Fruit fly (Drosophila melanogaster) whole organism, adult: ENCODE results near the gene CG14096.
A peak's percentile ranks its signal among the peaks of the same experiment; 100 is the strongest.

Source experiments
- CG11617 ChIP-seq: fragments of 200-800 bp; sonication (Bioruptor generic); optimal IDR thresholded peaks from 2 replicates; lab custom pipeline; 2017; ENCODE audit warnings: mild to moderate bottlenecking, missing biosample characterization, missing genetic modification reagents, missing genetic modification characterization
- CG12768 ChIP-seq: fragments of 200-800 bp; sonication (Bioruptor generic); optimal IDR thresholded peaks from 2 replicates; lab custom pipeline; 2017; ENCODE audit warnings: missing biosample characterization, missing genetic modification characterization, mild to moderate bottlenecking, moderate library complexity, missing genetic modification reagents
- CG14711 ChIP-seq: fragments of 200-800 bp; sonication (Bioruptor generic); optimal IDR thresholded peaks from 2 replicates; lab custom pipeline; 2018; ENCODE audit warnings: missing biosample characterization, mild to moderate bottlenecking, missing genetic modification characterization, moderate library complexity
- CG1620 ChIP-seq: fragments of 200-800 bp; sonication (Bioruptor generic); optimal IDR thresholded peaks from 2 replicates; lab custom pipeline; 2016; ENCODE audit warnings: missing biosample characterization, missing genetic modification characterization
- CG33017 ChIP-seq: fragments of 200-800 bp; sonication (Bioruptor generic); optimal IDR thresholded peaks from 2 replicates; lab custom pipeline; 2018; ENCODE audit warnings: missing biosample characterization, mild to moderate bottlenecking, missing genetic modification characterization, moderate library complexity
- CG5204 ChIP-seq: fragments of 200-800 bp; sonication (Bioruptor generic); optimal IDR thresholded peaks from 2 replicates; lab custom pipeline; 2016; ENCODE audit warnings: missing biosample characterization, missing genetic modification characterization
- CG7045 ChIP-seq: fragments of 200-800 bp; sonication (Bioruptor generic); optimal IDR thresholded peaks from 2 replicates; lab custom pipeline; 2017; ENCODE audit warnings: missing biosample characterization, mild to moderate bottlenecking, missing genetic modification characterization
- CG7101 ChIP-seq: fragments of 200-800 bp; sonication (Bioruptor generic); optimal IDR thresholded peaks from 2 replicates; lab custom pipeline; 2018; ENCODE audit warnings: missing biosample characterization, mild to moderate bottlenecking, missing genetic modification characterization, moderate library complexity
- Clk ChIP-seq: fragments of 200-800 bp; sonication (Bioruptor generic); optimal IDR thresholded peaks from 2 replicates; lab custom pipeline; 2017; ENCODE audit warnings: missing biosample characterization, missing genetic modification characterization
- Crg-1 ChIP-seq: fragments of 200-800 bp; sonication (Bioruptor generic); optimal IDR thresholded peaks from 2 replicates; lab custom pipeline; 2016; ENCODE audit warnings: missing biosample characterization, missing genetic modification characterization
- Hr96 ChIP-seq: fragments of 200-800 bp; sonication (Bioruptor generic); optimal IDR thresholded peaks from 2 replicates; lab custom pipeline; 2016; ENCODE audit warnings: missing biosample characterization, missing genetic modification characterization
- Mnt ChIP-seq: fragments of 200-800 bp; sonication (Bioruptor generic); optimal IDR thresholded peaks from 2 replicates; lab custom pipeline; 2016; ENCODE audit warnings: missing biosample characterization, mild to moderate bottlenecking, missing genetic modification characterization
- bab1 ChIP-seq: fragments of 200-800 bp; sonication (Bioruptor generic); optimal IDR thresholded peaks from 3 replicates; lab custom pipeline; 2019; ENCODE audit warnings: missing biosample characterization, mild to moderate bottlenecking, missing genetic modification characterization, moderate library complexity
- cic ChIP-seq: fragments of 200-800 bp; sonication (Bioruptor generic); optimal IDR thresholded peaks from 2 replicates; lab custom pipeline; 2017; ENCODE audit warnings: missing biosample characterization, mild to moderate bottlenecking, missing genetic modification characterization, moderate library complexity
- cnc ChIP-seq, 2 experiments: fragments of >200 bp; optimal IDR thresholded peaks; 2 replicates each; lab custom pipeline; 2017
- kay ChIP-seq: fragments of 200-800 bp; sonication (Bioruptor generic); peaks from one replicate; lab custom pipeline; 2016; ENCODE audit warnings: missing biosample characterization, missing genetic modification characterization, borderline replicate concordance
- ovo ChIP-seq: fragments of 200-800 bp; sonication (Bioruptor generic); optimal IDR thresholded peaks from 2 replicates; lab custom pipeline; 2016; ENCODE audit warnings: missing biosample characterization, missing genetic modification characterization
- pad ChIP-seq: fragments of 200-800 bp; sonication (Bioruptor generic); optimal IDR thresholded peaks from 3 replicates; lab custom pipeline; 2017; ENCODE audit warnings: missing biosample characterization, missing genetic modification characterization, mild to moderate bottlenecking, moderate library complexity, missing genetic modification reagents
- tj ChIP-seq: fragments of 200-800 bp; sonication (Bioruptor generic); optimal IDR thresholded peaks from 3 replicates; lab custom pipeline; 2017; ENCODE audit warnings: missing biosample characterization, mild to moderate bottlenecking, missing genetic modification characterization, moderate library complexity
- toe ChIP-seq: fragments of 200-800 bp; sonication (Bioruptor generic); optimal IDR thresholded peaks from 2 replicates; lab custom pipeline; 2016; ENCODE audit warnings: missing biosample characterization, missing genetic modification characterization

CG14096 gene

DNA sequence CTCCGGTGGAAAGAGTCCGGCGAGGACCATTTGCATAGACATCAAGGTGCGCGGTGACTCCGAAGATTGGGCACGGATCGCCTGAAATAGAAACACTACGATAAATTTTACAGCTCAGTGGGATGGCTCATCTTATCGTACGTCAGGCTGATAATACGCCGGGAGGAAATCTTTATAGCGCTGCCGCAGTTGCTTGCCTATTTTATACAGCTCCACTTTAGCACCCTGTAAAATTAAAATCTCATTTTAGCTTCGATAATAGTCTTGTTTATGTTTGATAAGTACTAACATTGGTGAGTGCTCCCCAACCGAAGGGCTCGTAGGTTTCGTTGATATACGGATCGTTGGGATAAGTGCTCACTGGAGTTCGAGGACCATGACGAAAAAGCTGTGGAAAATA, 32.5 kb upstream of the CG14096 start:
- peak; percentile 66 for TF ChIP-seq CG7045 (GFP tag; lab: Kevin White, UChicago)
- TF ChIP-seq CG12768 (GFP tag; lab: Kevin White, UChicago) = no peak

DNA sequence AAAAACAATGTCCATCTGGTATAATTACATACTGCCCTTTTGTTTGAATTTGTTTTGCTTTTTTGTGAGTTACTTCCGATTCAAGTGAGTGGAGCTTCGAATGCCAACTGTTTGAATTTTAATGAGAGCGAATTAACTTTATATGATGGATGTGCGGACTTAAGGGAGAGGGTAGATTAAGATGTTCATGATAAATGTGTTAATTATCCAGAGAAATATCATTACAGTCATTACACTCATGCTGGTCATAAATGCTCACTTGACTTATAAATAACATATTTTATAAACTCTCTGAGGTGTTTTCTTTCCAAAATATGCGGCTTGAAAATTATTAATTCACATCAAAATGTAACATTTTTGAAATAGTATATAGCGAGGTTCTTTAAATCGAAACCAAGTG, 30.7 kb upstream of the CG14096 start, which contains the start of gene CG9449:
Gene CG9449, minus strand, starts transcription at position 101 of the 400 bp plus-strand sequence.
- TF ChIP-seq Crg-1 (no peak), CG7101 (tag; lab: Kevin White, UChicago) (no peak), kay (GFP tag; lab: Kevin White, UChicago) (no peak), Clk (GFP tag; lab: Kevin White, UChicago) (no peak), pad (no peak), CG12768 (GFP tag; lab: Kevin White, UChicago) (no peak), tj (GFP tag; lab: Kevin White, UChicago) (no peak), CG14711 (tag; lab: Kevin White, UChicago) (no peak), cnc (optimal IDR thresholded peaks at IDR 0.05; lab: Kevin White, UChicago) (no peak), CG7045 (GFP tag; lab: Kevin White, UChicago) (no peak), toe (GFP tag; lab: Kevin White, UChicago) (no peak), CG11617 (no peak), CG1620 (GFP tag; lab: Kevin White, UChicago) (no peak), bab1 (GFP tag; lab: Kevin White, UChicago) (no peak), Mnt (GFP tag; lab: Kevin White, UChicago) (no peak), Hr96 (GFP tag; lab: Kevin White, UChicago) (no peak), cic (GFP tag; lab: Kevin White, UChicago) (no peak), CG33017 (tag; lab: Kevin White, UChicago) (no peak), ovo (no peak)

- TF ChIP-seq cnc (optimal IDR thresholded peaks at IDR 0.05; lab: Kevin White, UChicago) = no peak
- TF ChIP-seq CG14711 (tag; lab: Kevin White, UChicago) = no peak
- no peak for TF ChIP-seq cic (GFP tag; lab: Kevin White, UChicago)
- TF ChIP-seq ovo = no peak
- TF ChIP-seq bab1 (GFP tag; lab: Kevin White, UChicago) = no peak
- no peak for TF ChIP-seq Crg-1
- no peak for TF ChIP-seq CG7045 (GFP tag; lab: Kevin White, UChicago)
- no peak for TF ChIP-seq kay (GFP tag; lab: Kevin White, UChicago)
- TF ChIP-seq Hr96 (GFP tag; lab: Kevin White, UChicago) = no peak
- TF ChIP-seq Clk (GFP tag; lab: Kevin White, UChicago) = no peak
- TF ChIP-seq CG12768 (GFP tag; lab: Kevin White, UChicago) = no peak
- no peak for TF ChIP-seq CG7101 (tag; lab: Kevin White, UChicago)
- TF ChIP-seq tj (GFP tag; lab: Kevin White, UChicago) = no peak
- no peak for TF ChIP-seq pad
- no peak for TF ChIP-seq Mnt (GFP tag; lab: Kevin White, UChicago)
- TF ChIP-seq CG1620 (GFP tag; lab: Kevin White, UChicago) = no peak
- no peak for TF ChIP-seq CG11617
- no peak for TF ChIP-seq CG33017 (tag; lab: Kevin White, UChicago)
- no peak for TF ChIP-seq CG5204 (GFP tag; lab: Kevin White, UChicago)
Measured at dm6 chr3L:19497135-19497534, 30.3 kb upstream of the CG14096 start.

- no peak for TF ChIP-seq CG5204 (GFP tag; lab: Kevin White, UChicago)
- no peak for TF ChIP-seq pad
- no peak for TF ChIP-seq kay (GFP tag; lab: Kevin White, UChicago)
- TF ChIP-seq Clk (GFP tag; lab: Kevin White, UChicago) = no peak
- no peak for TF ChIP-seq CG12768 (GFP tag; lab: Kevin White, UChicago)
- TF ChIP-seq CG11617 = no peak
Measured at dm6 chr3L:19496600-19496999, 29.7 kb upstream of the CG14096 start.

DNA sequence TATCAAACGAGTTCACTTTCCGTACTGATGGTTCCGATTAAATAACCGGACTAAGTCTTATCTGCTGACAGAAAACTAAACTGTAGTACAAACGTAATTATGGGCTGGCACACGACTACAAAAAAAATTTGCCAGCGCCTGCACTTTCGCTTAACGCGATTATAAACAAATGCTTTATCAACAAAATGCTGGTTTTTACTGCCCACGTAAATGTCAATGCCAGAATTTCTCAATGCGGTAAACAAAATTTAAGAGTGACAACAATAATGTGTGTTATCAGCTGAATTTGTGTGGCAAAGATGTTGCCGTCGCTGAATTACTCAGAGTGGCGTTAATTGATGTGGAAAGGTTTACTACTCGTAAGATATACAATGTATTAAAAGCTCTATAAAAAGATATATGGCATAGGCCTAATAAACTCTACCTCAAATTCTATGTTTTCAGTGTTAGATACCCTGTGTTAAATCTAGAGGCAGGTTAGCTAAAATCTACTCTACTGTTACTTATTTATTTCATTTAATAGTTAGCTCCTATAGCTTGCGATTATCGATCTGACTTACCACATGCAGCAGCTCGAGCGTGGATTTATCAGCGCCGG, 29.2 kb upstream of the CG14096 start:
- TF ChIP-seq Hr96 (GFP tag; lab: Kevin White, UChicago) = no peak
- TF ChIP-seq cnc (optimal IDR thresholded peaks at IDR 0.05; lab: Kevin White, UChicago) = no peak
- no peak for TF ChIP-seq CG33017 (tag; lab: Kevin White, UChicago)
- TF ChIP-seq Mnt (GFP tag; lab: Kevin White, UChicago) = no peak
- peak; percentile 28 for TF ChIP-seq CG12768 (GFP tag; lab: Kevin White, UChicago)
- TF ChIP-seq tj (GFP tag; lab: Kevin White, UChicago) = peak; percentile 96
- no peak for TF ChIP-seq Clk (GFP tag; lab: Kevin White, UChicago)
- TF ChIP-seq ovo = no peak
- TF ChIP-seq CG7045 (GFP tag; lab: Kevin White, UChicago) = peak; percentile 60
- TF ChIP-seq bab1 (GFP tag; lab: Kevin White, UChicago) = no peak
- TF ChIP-seq CG11617 = no peak
- peak; percentile 9 for TF ChIP-seq pad
- peak; percentile 75 for TF ChIP-seq cic (GFP tag; lab: Kevin White, UChicago)
- peak; percentile 10 for TF ChIP-seq CG7101 (tag; lab: Kevin White, UChicago)
- peak; percentile 27 for TF ChIP-seq CG14711 (tag; lab: Kevin White, UChicago)
- TF ChIP-seq toe (GFP tag; lab: Kevin White, UChicago) = no peak
- TF ChIP-seq kay (GFP tag; lab: Kevin White, UChicago) = peak; percentile 81

dm6 chr3L:19494954-19495353, 28.1 kb upstream of the CG14096 start:
- TF ChIP-seq CG7101 (tag; lab: Kevin White, UChicago) (no peak), cnc (optimal IDR thresholded peaks at IDR 0.05; lab: Kevin White, UChicago) (no peak), toe (GFP tag; lab: Kevin White, UChicago) (no peak), CG33017 (tag; lab: Kevin White, UChicago) (no peak), Crg-1 (no peak), cic (GFP tag; lab: Kevin White, UChicago) (no peak), Hr96 (GFP tag; lab: Kevin White, UChicago) (no peak), CG7045 (GFP tag; lab: Kevin White, UChicago) (no peak), CG5204 (GFP tag; lab: Kevin White, UChicago) (no peak), kay (GFP tag; lab: Kevin White, UChicago) (no peak), Mnt (GFP tag; lab: Kevin White, UChicago) (no peak), Clk (GFP tag; lab: Kevin White, UChicago) (no peak), bab1 (GFP tag; lab: Kevin White, UChicago) (no peak), CG14711 (tag; lab: Kevin White, UChicago) (no peak)
